Worm (Caenorhabditis elegans) whole organism, early embryonic: ENCODE results near the gene B0303.14.

ENCODE experiments used
- aly-1 ChIP-seq: sonication (generic microtip); optimal IDR thresholded peaks from 2 replicates; lab custom pipeline; 2016; ENCODE audit warnings: missing genetic modification characterization, missing compliant biosample characterization
- ama-1 ChIP-seq: fragments of 150-350 bp; optimal IDR thresholded peaks from 2 replicates; lab custom pipeline; 2014
- ets-7 ChIP-seq: sonication (generic microtip); optimal IDR thresholded peaks from 2 replicates; lab custom pipeline; 2016; ENCODE audit warnings: missing genotype, missing genetic modification characterization, missing compliant biosample characterization
- hmg-4 ChIP-seq: fragments of 200-800 bp; sonication (Bioruptor generic); optimal IDR thresholded peaks from 2 replicates; lab custom pipeline; 2018; ENCODE audit warnings: mild to moderate bottlenecking, missing genetic modification characterization, missing compliant biosample characterization
- hnd-1 ChIP-seq: sonication (generic microtip); optimal IDR thresholded peaks from 2 replicates; lab custom pipeline; 2016; ENCODE audit warnings: missing genetic modification characterization, missing compliant biosample characterization
- tra-4 ChIP-seq: sonication (generic microtip); optimal IDR thresholded peaks from 2 replicates; lab custom pipeline; 2017; ENCODE audit warnings: missing genetic modification characterization, missing compliant biosample characterization

DNA sequence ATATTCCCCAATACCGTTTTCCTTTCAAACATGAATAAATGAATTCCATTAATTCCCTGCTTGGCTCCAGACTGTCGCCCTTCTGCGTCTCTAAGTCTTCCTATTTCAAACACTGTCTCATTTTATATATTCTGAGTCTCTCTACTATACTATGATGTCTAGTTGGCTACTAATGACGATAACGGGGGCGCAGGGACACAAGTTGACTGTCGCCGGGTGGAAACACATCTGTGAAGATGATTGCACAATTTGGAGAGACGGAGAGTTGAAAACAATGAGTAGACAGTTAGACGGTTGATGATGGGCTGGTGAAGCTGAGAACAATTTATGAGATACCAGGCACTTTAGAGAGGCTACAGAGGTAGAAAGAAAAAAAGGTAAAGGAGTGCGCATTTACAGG lies 33.5 kb upstream of the B0303.14 start, which contains the start of gene sma-2:
- TF ChIP-seq ets-7 (tag; lab: Kevin White, UChicago) (no peak), ama-1 (lab: Kevin White, UChicago) (no peak), hmg-4 (no peak), hnd-1 (no peak), aly-1 (no peak), tra-4 (tag; lab: Kevin White, UChicago) (no peak)
